Worm (Caenorhabditis elegans) whole organism, young adult: ENCODE results near the gene otub-1.

Experiments
- B0035.1 ChIP-seq: sonication (generic microtip); optimal IDR thresholded peaks from 2 replicates; lab custom pipeline; 2016; ENCODE audit warnings: missing genetic modification characterization, mild to moderate bottlenecking, missing compliant biosample characterization, missing genotype, missing genetic modification reagents
- B0336.3 ChIP-seq: fragments of 200-800 bp; sonication (Bioruptor generic); IDR thresholded peaks from 2 replicates; pipeline ENCODE4 v1.3.6; 2022; ENCODE audit warnings: missing genetic modification characterization, missing compliant biosample characterization
- C17E4.6 ChIP-seq: fragments of 200-800 bp; sonication (Bioruptor generic); IDR thresholded peaks from 2 replicates; pipeline ENCODE4 v1.3.6; 2022; ENCODE audit warnings: missing genetic modification reagents, missing genetic modification characterization, missing compliant biosample characterization
- K11D2.4 ChIP-seq: fragments of 200-800 bp; sonication (Bioruptor generic); IDR thresholded peaks from 2 replicates; pipeline ENCODE4 v1.3.6; 2022; ENCODE audit warnings: missing genetic modification reagents, missing genetic modification characterization, missing compliant biosample characterization
- Y53F4B.3 ChIP-seq: fragments of 200-800 bp; sonication (Bioruptor generic); IDR thresholded peaks from 2 replicates; pipeline ENCODE4 v1.3.6; 2022; ENCODE audit warnings: missing genetic modification reagents, missing genetic modification characterization, missing compliant biosample characterization
- akir-1 ChIP-seq: fragments of 200-800 bp; sonication (Bioruptor generic); optimal IDR thresholded peaks from 2 replicates; lab custom pipeline; 2018; ENCODE audit warnings: mild to moderate bottlenecking, missing genetic modification characterization, moderate library complexity, missing compliant biosample characterization
- aptf-2 ChIP-seq: fragments of 200-800 bp; sonication (Bioruptor generic); conservative IDR thresholded peaks from 2 replicates; pipeline ENCODE4 v1.3.6; 2022; ENCODE audit warnings: missing genetic modification reagents, missing genetic modification characterization, missing compliant biosample characterization
- atf-7 ChIP-seq: sonication (generic microtip); optimal IDR thresholded peaks from 2 replicates; lab custom pipeline; 2017; ENCODE audit warnings: mild to moderate bottlenecking, missing genetic modification characterization, missing compliant biosample characterization
- attf-5 ChIP-seq: fragments of 200-800 bp; sonication (Bioruptor generic); optimal IDR thresholded peaks from 2 replicates; lab custom pipeline; 2018; ENCODE audit warnings: mild to moderate bottlenecking, missing genetic modification characterization, missing compliant biosample characterization
- bed-1 ChIP-seq: fragments of 200-800 bp; sonication (Bioruptor generic); IDR thresholded peaks from 2 replicates; pipeline ENCODE4 v1.3.6; 2022; ENCODE audit warnings: missing genetic modification reagents, missing genetic modification characterization, missing compliant biosample characterization
- ceh-27 ChIP-seq: fragments of 200-800 bp; sonication (Bioruptor generic); optimal IDR thresholded peaks from 2 replicates; lab custom pipeline; 2018; ENCODE audit warnings: mild to moderate bottlenecking, missing genetic modification characterization, moderate library complexity, missing compliant biosample characterization
- ceh-58 ChIP-seq: fragments of 200-800 bp; sonication (Bioruptor generic); IDR thresholded peaks from 2 replicates; pipeline ENCODE4 v1.3.6; 2022; ENCODE audit warnings: missing genetic modification characterization, missing compliant biosample characterization
- chd-7 ChIP-seq: sonication (generic microtip); optimal IDR thresholded peaks from 2 replicates; lab custom pipeline; 2016; ENCODE audit warnings: mild to moderate bottlenecking, missing genetic modification characterization, moderate library complexity, missing compliant biosample characterization
- efl-1 ChIP-seq: fragments of 150-350 bp; optimal IDR thresholded peaks from 2 replicates; lab custom pipeline; 2014; ENCODE audit warnings: missing biosample characterization, missing genetic modification reagents, missing genetic modification characterization
- ekl-4 ChIP-seq: fragments of 200-800 bp; sonication (Bioruptor generic); IDR thresholded peaks from 2 replicates; pipeline ENCODE4 v1.3.6; 2022; ENCODE audit warnings: missing genetic modification reagents, missing genetic modification characterization, missing compliant biosample characterization
- gei-17 ChIP-seq: fragments of 200-800 bp; sonication (Bioruptor generic); optimal IDR thresholded peaks from 2 replicates; lab custom pipeline; 2018; ENCODE audit warnings: mild to moderate bottlenecking, missing genetic modification characterization, missing compliant biosample characterization
- hlh-26 ChIP-seq: fragments of 200-800 bp; sonication (Bioruptor generic); conservative IDR thresholded peaks from 2 replicates; pipeline ENCODE4 v1.3.6; 2022; ENCODE audit warnings: missing genetic modification reagents, missing genetic modification characterization, missing compliant biosample characterization
- hrde-1 ChIP-seq: sonication (generic microtip); optimal IDR thresholded peaks from 2 replicates; lab custom pipeline; 2016; ENCODE audit warnings: missing genetic modification characterization, mild to moderate bottlenecking, missing compliant biosample characterization, moderate library complexity, missing genotype, missing genetic modification reagents, borderline replicate concordance
- hsf-1 ChIP-seq: fragments of 200-800 bp; sonication (Bioruptor generic); IDR thresholded peaks from 2 replicates; pipeline ENCODE4 v1.3.6; 2022; ENCODE audit warnings: missing genetic modification reagents, missing genetic modification characterization, missing compliant biosample characterization
- let-526 ChIP-seq: fragments of 200-800 bp; sonication (Bioruptor generic); IDR thresholded peaks from 2 replicates; pipeline ENCODE4 v1.3.6; 2022; ENCODE audit warnings: missing genetic modification reagents, missing genetic modification characterization, missing compliant biosample characterization
- lin-26 ChIP-seq: fragments of 200-800 bp; sonication (Bioruptor generic); IDR thresholded peaks from 2 replicates; pipeline ENCODE4 v1.3.6; 2022; ENCODE audit warnings: missing genetic modification reagents, missing genetic modification characterization, missing compliant biosample characterization
- lin-35 ChIP-seq, 3 experiments: fragments of 150-350 bp in 2 of 3; sonication (generic microtip) in 1 of 3; optimal IDR thresholded peaks; 2 replicates each; lab custom pipeline; 2014 to 2018; ENCODE audit warnings: missing biosample characterization in 3 of 3, missing genetic modification characterization in 3 of 3, missing genetic modification reagents in 3 of 3
- lin-54 ChIP-seq: fragments of 200-800 bp; sonication (Bioruptor generic); optimal IDR thresholded peaks from 2 replicates; lab custom pipeline; 2018; ENCODE audit warnings: mild to moderate bottlenecking, missing genetic modification characterization, missing compliant biosample characterization
- madf-6 ChIP-seq: fragments of 200-800 bp; sonication (Bioruptor generic); IDR thresholded peaks from 2 replicates; pipeline ENCODE4 v1.3.6; 2022; ENCODE audit warnings: missing genetic modification reagents, missing genetic modification characterization, missing compliant biosample characterization
- madf-8 ChIP-seq: fragments of 200-800 bp; sonication (Bioruptor generic); conservative IDR thresholded peaks from 2 replicates; pipeline ENCODE4 v1.3.6; 2022; ENCODE audit warnings: missing genetic modification reagents, missing genetic modification characterization, missing compliant biosample characterization
- nhr-80 ChIP-seq: sonication (generic microtip); optimal IDR thresholded peaks from 2 replicates; lab custom pipeline; 2016; ENCODE audit warnings: missing genetic modification characterization, missing compliant biosample characterization
- snpc-1.1 ChIP-seq: sonication (generic microtip); optimal IDR thresholded peaks from 2 replicates; lab custom pipeline; 2017; ENCODE audit warnings: missing genetic modification characterization, mild to moderate bottlenecking, missing compliant biosample characterization, antibody characterized with exemption, moderate library complexity, missing genotype, missing genetic modification reagents; ENCODE audit not compliant: insufficient read depth
- snpc-1.3 ChIP-seq: sonication (generic microtip); optimal IDR thresholded peaks from 2 replicates; lab custom pipeline; 2017; ENCODE audit warnings: missing genetic modification characterization, mild to moderate bottlenecking, missing compliant biosample characterization, antibody characterized with exemption, moderate library complexity, missing genotype, missing genetic modification reagents; ENCODE audit not compliant: insufficient read depth
- snpc-3.4 ChIP-seq: sonication (generic microtip); optimal IDR thresholded peaks from 2 replicates; lab custom pipeline; 2017; ENCODE audit warnings: missing genetic modification characterization, mild to moderate bottlenecking, missing compliant biosample characterization, antibody characterized with exemption, moderate library complexity, missing genotype, missing genetic modification reagents
- snpc-4 ChIP-seq, 5 experiments: fragments of 150-350 bp in 1 of 5; sonication (generic microtip) in 4 of 5; optimal IDR thresholded peaks; 2 replicates each; lab custom pipeline; 2014 to 2018; ENCODE audit warnings: missing genetic modification characterization in 5 of 5, missing biosample characterization in 3 of 5, antibody characterized with exemption in 2 of 5, mild to moderate bottlenecking in 2 of 5, missing compliant biosample characterization in 2 of 5, missing genotype in 2 of 5, moderate library complexity in 2 of 5, missing genetic modification reagents in 1 of 5
- somi-1 ChIP-seq: fragments of 200-800 bp; sonication (Bioruptor generic); optimal IDR thresholded peaks from 2 replicates; lab custom pipeline; 2018; ENCODE audit warnings: mild to moderate bottlenecking, missing genetic modification characterization, missing compliant biosample characterization
- unc-62 ChIP-seq: fragments of 150-350 bp; optimal IDR thresholded peaks from 2 replicates; lab custom pipeline; 2014; ENCODE audit warnings: missing biosample characterization, missing genetic modification reagents, missing genetic modification characterization
- ztf-18 ChIP-seq: sonication (generic microtip); optimal IDR thresholded peaks from 2 replicates; lab custom pipeline; 2016; ENCODE audit warnings: missing genotype, mild to moderate bottlenecking, missing genetic modification characterization, missing compliant biosample characterization
- ztf-22 ChIP-seq: fragments of 200-800 bp; sonication (Bioruptor generic); optimal IDR thresholded peaks from 2 replicates; lab custom pipeline; 2018; ENCODE audit warnings: mild to moderate bottlenecking, missing genetic modification characterization, moderate library complexity, missing compliant biosample characterization
- ztf-25 ChIP-seq: fragments of 200-800 bp; sonication (Bioruptor generic); IDR thresholded peaks from 2 replicates; pipeline ENCODE4 v1.3.6; 2022; ENCODE audit warnings: missing genetic modification reagents, missing genetic modification characterization, missing compliant biosample characterization

The otub-1 gene

DNA sequence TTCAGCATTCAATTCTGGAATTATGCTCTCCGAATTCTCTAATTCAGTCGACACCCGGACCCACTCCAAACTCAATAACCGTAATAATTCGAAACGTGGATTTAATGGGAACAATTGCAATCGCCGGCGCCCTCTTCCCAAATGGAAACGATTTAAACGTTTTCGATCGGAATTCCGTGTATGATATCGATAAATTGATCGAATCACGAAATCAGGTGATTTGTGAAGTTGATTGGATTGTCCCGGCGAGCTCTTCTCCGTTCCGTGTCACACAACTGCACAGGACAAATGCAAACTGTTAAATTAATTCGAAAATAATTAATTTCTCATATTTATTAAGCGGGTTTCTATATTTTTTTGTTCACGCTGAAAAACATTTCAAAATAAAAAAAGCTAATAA is 10.2 kb upstream of the otub-1 start, which contains the start of gene C25D7.16:
Gene C25D7.16 (plus strand): TSS at position 301 of the 400 bp plus-strand sequence.
- no peak for TF ChIP-seq snpc-4 (GFP tag; optimal IDR thresholded peaks at IDR 0.05; lab: Kevin White, UChicago)
- no peak for TF ChIP-seq snpc-4 (tag; optimal IDR thresholded peaks at IDR 0.05; lab: Kevin White, UChicago)
- TF ChIP-seq madf-6: peak; percentile 7; the same call in 1 of the 2 replicates

ce11 chrV:15056346-15056839 is 9.7 kb upstream of the otub-1 start:
- TF ChIP-seq lin-54 (peak; percentile 12), lin-26 (GFP tag; lab: Robert Waterston, UW) (peak; percentile 76), atf-7 (no peak), madf-6 (peak; percentile 59), B0336.3 (peak; percentile 61), chd-7 (peak; percentile 25), hsf-1 (GFP tag; lab: Robert Waterston, UW) (0 out of 2 replicates have a peak, but pooled peaks have one; percentile 53), snpc-1.1 (tag; lab: Kevin White, UChicago) (no peak)

- TF ChIP-seq ztf-18: no peak
- no peak for TF ChIP-seq let-526 (GFP tag; lab: Robert Waterston, UW)
- no peak for TF ChIP-seq ztf-22 (GFP tag; lab: Kevin White, UChicago)
- TF ChIP-seq hlh-26 (GFP tag; lab: Robert Waterston, UW): no peak
- no peak for TF ChIP-seq somi-1 (GFP tag; lab: Kevin White, UChicago)
- no peak for TF ChIP-seq aptf-2 (GFP tag; lab: Robert Waterston, UW)
- no peak for TF ChIP-seq hrde-1 (tag; lab: Kevin White, UChicago)
- no peak for TF ChIP-seq unc-62
- TF ChIP-seq C17E4.6: no peak
- TF ChIP-seq snpc-1.3: no peak
- TF ChIP-seq nhr-80 (tag; lab: Kevin White, UChicago): no peak
- TF ChIP-seq bed-1 (GFP tag; lab: Robert Waterston, UW): no peak
- no peak for TF ChIP-seq B0035.1 (tag; lab: Kevin White, UChicago)
- TF ChIP-seq lin-35 (GFP tag; optimal IDR thresholded peaks at IDR 0.05; lab: Kevin White, UChicago): no peak
- TF ChIP-seq ceh-27 (GFP tag; lab: Kevin White, UChicago): no peak
- no peak for TF ChIP-seq ztf-25 (GFP tag; lab: Robert Waterston, UW)
- TF ChIP-seq gei-17 (GFP tag; lab: Kevin White, UChicago): no peak
These were observed 8.4 kb upstream of the otub-1 start for ce11 chrV:15057724-15058123.

DNA sequence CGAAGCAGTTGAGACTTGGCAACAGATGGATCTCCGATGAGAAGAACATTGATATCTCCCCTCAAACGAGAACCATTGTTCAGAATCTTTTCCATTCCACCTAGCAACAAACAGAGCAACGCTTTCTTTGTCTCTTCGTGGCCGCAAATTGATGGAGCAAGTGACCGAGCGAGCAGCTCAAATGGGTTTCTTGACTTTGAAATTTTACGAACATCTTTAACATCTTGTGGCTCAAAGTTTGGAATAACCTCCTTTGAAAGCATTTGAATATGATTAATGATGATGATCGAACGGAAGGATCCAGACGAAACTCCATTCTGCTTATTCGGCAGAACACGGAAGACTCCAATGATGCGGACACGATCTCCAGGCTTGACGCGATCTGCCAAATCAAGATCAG is 7.7 kb upstream of the otub-1 start:
- TF ChIP-seq ekl-4 (no peak), Y53F4B.3 (GFP tag; lab: Robert Waterston, UW) (no peak), ceh-58 (GFP tag; lab: Robert Waterston, UW) (no peak), madf-8 (GFP tag; lab: Robert Waterston, UW) (no peak), akir-1 (GFP tag; lab: Kevin White, UChicago) (no peak), K11D2.4 (no peak), attf-5 (no peak), chd-7 (no peak), snpc-3.4 (tag; lab: Kevin White, UChicago) (no peak), efl-1 (GFP tag; lab: Kevin White, UChicago) (no peak)
